Fruit fly (Drosophila melanogaster): ENCODE results near the gene mus302.
A peak's percentile ranks its signal among the peaks of the same experiment; 100 is the strongest.

Gene mus302

dm6 chr3L:16749726-16750125 is 29.8 kb downstream of the mus302 start (continued):
- TF ChIP-seq Sox14 (GFP tag; optimal IDR thresholded peaks at IDR 0.05) (no peak), CG10669 (GFP tag; optimal IDR thresholded peaks at IDR 0.05) (peak; percentile 45), Eip75B (GFP tag; optimal IDR thresholded peaks at IDR 0.05) (peak; percentile 20), CG11902 (GFP tag; optimal IDR thresholded peaks at IDR 0.05) (no peak), CG8119 (GFP tag; IDR thresholded peaks at IDR 0.05) (peak; percentile 55; the same call in 2 of the 3 replicates), CG3919 (GFP tag; optimal IDR thresholded peaks at IDR 0.05) (peak; percentile 66), CG7368 (GFP tag; optimal IDR thresholded peaks at IDR 0.05) (no peak), CG11294 (GFP tag; IDR thresholded peaks at IDR 0.05) (no peak), CG8319 (GFP tag; optimal IDR thresholded peaks at IDR 0.05) (no peak), CG31627 (GFP tag; optimal IDR thresholded peaks at IDR 0.05) (no peak), Sox15 (GFP tag; optimal IDR thresholded peaks at IDR 0.05) (no peak), Ets96B (tag; optimal IDR thresholded peaks at IDR 0.05) (peak; percentile 76), OdsH (GFP tag; optimal IDR thresholded peaks at IDR 0.05) (peak; percentile 42), vri (GFP tag; optimal IDR thresholded peaks at IDR 0.05) (no peak), CG8632 (GFP tag; optimal IDR thresholded peaks at IDR 0.05) (no peak), Hr4 (GFP tag; optimal IDR thresholded peaks at IDR 0.05) (peak; percentile 32), CG3032 (tag; optimal IDR thresholded peaks at IDR 0.05) (peak; percentile 64), Hr39 (GFP tag; optimal IDR thresholded peaks at IDR 0.05) (no peak), Gug (GFP tag; IDR thresholded peaks at IDR 0.05) (peak; percentile 49; the same call in 1 of the 2 replicates), fkh (GFP tag; optimal IDR thresholded peaks at IDR 0.05) (no peak), eg (GFP tag; IDR thresholded peaks at IDR 0.05) (peak; percentile 62; the same call in 1 of the 3 replicates), net (GFP tag; optimal IDR thresholded peaks at IDR 0.05) (peak; percentile 51), CG6854 (GFP tag; optimal IDR thresholded peaks at IDR 0.05) (no peak), CG6163 (GFP tag; IDR thresholded peaks at IDR 0.05) (peak; percentile 66; the same call in 2 of the 3 replicates)

- peak; percentile 33 to 35 for TF ChIP-seq ss (GFP tag; optimal IDR thresholded peaks at IDR 0.05)
- peak; percentile 60 for TF ChIP-seq CG3032 (tag; optimal IDR thresholded peaks at IDR 0.05)
- peak; percentile 30 for TF ChIP-seq CG8632 (GFP tag; optimal IDR thresholded peaks at IDR 0.05)
- peak; percentile 38 for TF ChIP-seq spab (GFP tag; optimal IDR thresholded peaks at IDR 0.05)
- peak; percentile 40 for TF ChIP-seq lz (GFP tag; optimal IDR thresholded peaks at IDR 0.05)
- TF ChIP-seq CG10669 (GFP tag; optimal IDR thresholded peaks at IDR 0.05): peak; percentile 32
- no peak for TF ChIP-seq Eip93F (GFP tag; optimal IDR thresholded peaks at IDR 0.05)
- peak; percentile 63 for TF ChIP-seq OdsH (GFP tag; optimal IDR thresholded peaks at IDR 0.05)
- 0 out of 3 replicates have a peak, but pooled peaks have one; percentile 12 for TF ChIP-seq CG6163 (GFP tag; IDR thresholded peaks at IDR 0.05)
- peak; percentile 45 for TF ChIP-seq topi (GFP tag; optimal IDR thresholded peaks at IDR 0.05)
- TF ChIP-seq Hr39 (GFP tag; optimal IDR thresholded peaks at IDR 0.05): peak; percentile 23
- TF ChIP-seq Smox (GFP tag; optimal IDR thresholded peaks at IDR 0.05): peak; percentile 51
- peak; percentile 74 for TF ChIP-seq CG15336 (GFP tag; IDR thresholded peaks at IDR 0.05)
- peak; percentile 46 for TF ChIP-seq CG11762 (GFP tag; optimal IDR thresholded peaks at IDR 0.05; ENCODE audit: insufficient read depth)
- TF ChIP-seq Sox15 (GFP tag; optimal IDR thresholded peaks at IDR 0.05): no peak
- TF ChIP-seq Hr4 (GFP tag; optimal IDR thresholded peaks at IDR 0.05): peak; percentile 72
- peak; percentile 28 for TF ChIP-seq cyc (GFP tag; optimal IDR thresholded peaks at IDR 0.05)
- peak; percentile 38 for TF ChIP-seq CG34406 (GFP tag; optimal IDR thresholded peaks at IDR 0.05)
- TF ChIP-seq CG7368 (GFP tag; optimal IDR thresholded peaks at IDR 0.05): no peak
- TF ChIP-seq dsx (GFP tag; optimal IDR thresholded peaks at IDR 0.05; ENCODE audit: poor library complexity, severe bottlenecking): peak; percentile 55
- TF ChIP-seq Sox102F (GFP tag; optimal IDR thresholded peaks at IDR 0.05): peak; percentile 53
- no peak for TF ChIP-seq Blimp-1 (GFP tag; optimal IDR thresholded peaks at IDR 0.05)
- peak; percentile 53 for TF ChIP-seq CG3919 (GFP tag; optimal IDR thresholded peaks at IDR 0.05)
- TF ChIP-seq Lpt (GFP tag; optimal IDR thresholded peaks at IDR 0.05): peak; percentile 31
- TF ChIP-seq achi (GFP tag; optimal IDR thresholded peaks at IDR 0.05): peak; percentile 35
- peak; percentile 73; the same call in 2 of the 3 replicates for TF ChIP-seq CG8119 (GFP tag; IDR thresholded peaks at IDR 0.05)
- TF ChIP-seq Met (GFP tag; optimal IDR thresholded peaks at IDR 0.05): peak; percentile 48
- TF ChIP-seq Eip78C (GFP tag): peak; percentile 81
- no peak for TF ChIP-seq dac (GFP tag; optimal IDR thresholded peaks at IDR 0.05)
- peak; percentile 83 for TF ChIP-seq CG32006 (GFP tag; optimal IDR thresholded peaks at IDR 0.05)
- peak; percentile 44 for TF ChIP-seq acj6 (GFP tag; optimal IDR thresholded peaks at IDR 0.05)
- TF ChIP-seq CG16779 (tag; optimal IDR thresholded peaks at IDR 0.05): peak; percentile 36
- TF ChIP-seq CG1621 (tag; optimal IDR thresholded peaks at IDR 0.05): no peak
- TF ChIP-seq eg (GFP tag; IDR thresholded peaks at IDR 0.05): no peak; the same call in 2 of the 3 replicates
- TF ChIP-seq Sox14 (GFP tag; optimal IDR thresholded peaks at IDR 0.05): peak; percentile 53
- peak; percentile 38 for TF ChIP-seq CG6792 (GFP tag; optimal IDR thresholded peaks at IDR 0.05)
- TF ChIP-seq esn (GFP tag; optimal IDR thresholded peaks at IDR 0.05): peak; percentile 59
- TF ChIP-seq CG31627 (GFP tag; optimal IDR thresholded peaks at IDR 0.05): peak; percentile 31
- peak; percentile 51 for TF ChIP-seq Ets96B (tag; optimal IDR thresholded peaks at IDR 0.05)
Measured at dm6 chr3L:16748343-16748742, 31.2 kb downstream of the mus302 start.

Measured in whole organism, prepupa.